Fruit fly (Drosophila melanogaster): Measurements from ENCODE around the gene Tektin-C.

Gene Tektin-C

dm6 chr3L:5764922-5765843 is 31.2 kb downstream of the Tektin-C start, which contains the start of gene CG10576 (continued):
- TF ChIP-seq gcm (GFP tag; optimal IDR thresholded peaks at IDR 0.05): no peak
- no peak for TF ChIP-seq tup (GFP tag; optimal IDR thresholded peaks at IDR 0.05)
- no peak for TF ChIP-seq CG12236 (GFP tag; optimal IDR thresholded peaks at IDR 0.05)
- no peak for TF ChIP-seq vfl (GFP tag; optimal IDR thresholded peaks at IDR 0.05)
- no peak for TF ChIP-seq hth (optimal IDR thresholded peaks at IDR 0.05)
- TF ChIP-seq CG11504 (tag; optimal IDR thresholded peaks at IDR 0.05): no peak
- no peak for TF ChIP-seq cas (GFP tag; IDR thresholded peaks at IDR 0.05)
- peak; percentile 79 for TF ChIP-seq CG12659 (GFP tag; optimal IDR thresholded peaks at IDR 0.05)
- TF ChIP-seq CG11456 (GFP tag; IDR thresholded peaks at IDR 0.05): no peak
- TF ChIP-seq Lhr (GFP tag; optimal IDR thresholded peaks at IDR 0.05): no peak
- TF ChIP-seq Abd-B (GFP tag; optimal IDR thresholded peaks at IDR 0.05): no peak
- no peak for TF ChIP-seq D19A (tag; optimal IDR thresholded peaks at IDR 0.05)
- peak; percentile 80 for TF ChIP-seq E2f2 (GFP tag; IDR thresholded peaks at IDR 0.05)
- TF ChIP-seq CG4617 (GFP tag; optimal IDR thresholded peaks at IDR 0.05; ENCODE audit: borderline replicate concordance): no peak
- TF ChIP-seq lilli (GFP tag; optimal IDR thresholded peaks at IDR 0.05): peak; percentile 24
- no peak for TF ChIP-seq ac (GFP tag; optimal IDR thresholded peaks at IDR 0.05)
- no peak for TF ChIP-seq Ptx1 (GFP tag; IDR thresholded peaks at IDR 0.05)
- peak; percentile 43 for TF ChIP-seq Xbp1 (GFP tag; optimal IDR thresholded peaks at IDR 0.05)
- no peak for TF ChIP-seq NfI (GFP tag; optimal IDR thresholded peaks at IDR 0.05)
- no peak for TF ChIP-seq danr (GFP tag; IDR thresholded peaks at IDR 0.05)
- no peak for TF ChIP-seq Bdp1 (GFP tag; optimal IDR thresholded peaks at IDR 0.05)
- no peak for TF ChIP-seq CG1603 (tag; optimal IDR thresholded peaks at IDR 0.05)
- peak; percentile 57 for TF ChIP-seq CG17829 (tag; optimal IDR thresholded peaks at IDR 0.05)
- no peak for TF ChIP-seq scrt (GFP tag; optimal IDR thresholded peaks at IDR 0.05)
- TF ChIP-seq CG17385 (GFP tag; optimal IDR thresholded peaks at IDR 0.05): no peak
- peak; percentile 98 for TF ChIP-seq dm (GFP tag; optimal IDR thresholded peaks at IDR 0.05)
- TF ChIP-seq kni (GFP tag; optimal IDR thresholded peaks at IDR 0.05): no peak
- peak; percentile 91 for TF ChIP-seq BEAF-32 (GFP tag; optimal IDR thresholded peaks at IDR 0.05)
- no peak for TF ChIP-seq CG2199 (GFP tag; IDR thresholded peaks at IDR 0.05)
- no peak for TF ChIP-seq CG1647 (GFP tag; optimal IDR thresholded peaks at IDR 0.05)
- no peak for TF ChIP-seq Ssrp (tag; optimal IDR thresholded peaks at IDR 0.05)
- peak; percentile 73 for TF ChIP-seq Ets97D (GFP tag; optimal IDR thresholded peaks at IDR 0.05)
- no peak for TF ChIP-seq crol (GFP tag; IDR thresholded peaks at IDR 0.05)
- no peak for TF ChIP-seq eyg (GFP tag; optimal IDR thresholded peaks at IDR 0.05)
- TF ChIP-seq Hr39 (optimal IDR thresholded peaks at IDR 0.05): no peak
- no peak for TF ChIP-seq org-1 (GFP tag; optimal IDR thresholded peaks at IDR 0.05)
- no peak for TF ChIP-seq Neu2 (GFP tag; optimal IDR thresholded peaks at IDR 0.05; ENCODE audit: borderline replicate concordance)
- no peak for TF ChIP-seq nerfin-1 (tag; optimal IDR thresholded peaks at IDR 0.05)
- TF ChIP-seq rib (GFP tag; IDR thresholded peaks at IDR 0.05): no peak
- TF ChIP-seq bowl (GFP tag; IDR thresholded peaks at IDR 0.05): no peak
- TF ChIP-seq cg (GFP tag; optimal IDR thresholded peaks at IDR 0.05): no peak
- no peak for TF ChIP-seq bcd (GFP tag; optimal IDR thresholded peaks at IDR 0.05)
- TF ChIP-seq dpn (GFP tag; optimal IDR thresholded peaks at IDR 0.05): peak in 1 of 2 experiments; percentile 8
- TF ChIP-seq slou (GFP tag; optimal IDR thresholded peaks at IDR 0.05): no peak
- TF ChIP-seq CG34224 (GFP tag; IDR thresholded peaks at IDR 0.05; ENCODE audit: partially characterized antibody): 0 out of 3 replicates have a peak, but pooled peaks have one; percentile 54
- TF ChIP-seq Hr51 (GFP tag; optimal IDR thresholded peaks at IDR 0.05): no peak
- TF ChIP-seq CG11093 (GFP tag; IDR thresholded peaks at IDR 0.05): no peak
- no peak for TF ChIP-seq tap (tag; optimal IDR thresholded peaks at IDR 0.05)
- no peak for TF ChIP-seq CG18476 (GFP tag; optimal IDR thresholded peaks at IDR 0.05)

Data from whole organism, embryonic.